Worm (Caenorhabditis elegans) whole organism, L1 larva: ENCODE data around the gene C44H9.6.

Experiments used
- ama-1 ChIP-seq: fragments of 150-350 bp; optimal IDR thresholded peaks from 2 replicates; lab custom pipeline; 2014
- vab-15 ChIP-seq: sonication (generic microtip); optimal IDR thresholded peaks from 2 replicates; lab custom pipeline; 2017; ENCODE audit warnings: missing genotype, mild to moderate bottlenecking, missing genetic modification characterization, missing compliant biosample characterization

DNA sequence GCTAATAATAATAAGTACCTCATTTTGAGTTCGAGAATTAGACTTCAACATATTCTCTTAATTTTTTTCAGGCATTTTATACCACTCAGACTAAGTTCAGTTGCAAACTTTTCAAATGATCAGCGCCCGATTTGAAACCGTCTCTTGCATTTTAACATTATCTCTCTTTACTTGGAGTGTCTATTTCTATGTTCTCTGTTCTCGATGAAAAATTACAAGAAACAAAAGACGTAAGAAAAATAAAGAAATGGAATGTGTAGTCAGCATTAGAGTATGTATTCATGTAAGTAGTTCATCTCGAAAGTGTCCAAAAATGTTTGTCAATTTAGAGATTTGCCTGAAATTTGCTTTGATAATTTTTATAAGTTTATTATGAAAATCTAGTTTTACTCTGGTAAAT, 45.0 kb downstream of the C44H9.6 start, which contains the start of gene ugt-3:
- TF ChIP-seq ama-1 (lab: Kevin White, UChicago) (no peak), vab-15 (tag; lab: Kevin White, UChicago) (no peak)
